Fruit fly (Drosophila melanogaster): ENCODE measurements around the gene alph.

alph gene

dm6 chr3R:29592139-29592814, 646 bp downstream of the alph start:
- TF ChIP-seq Rel (GFP tag; optimal IDR thresholded peaks at IDR 0.05): no peak
- peak; percentile 91 for TF ChIP-seq Rel (tag; optimal IDR thresholded peaks at IDR 0.05)
- no peak for TF ChIP-seq Vsx2 (GFP tag; optimal IDR thresholded peaks at IDR 0.05; ENCODE audit: partially characterized antibody)
- no peak for TF ChIP-seq dmrt93B (GFP tag; optimal IDR thresholded peaks at IDR 0.05)
- no peak for TF ChIP-seq pan (optimal IDR thresholded peaks at IDR 0.05)

- no peak for TF ChIP-seq tai (GFP tag; optimal IDR thresholded peaks at IDR 0.05)
These were observed 9.1 kb downstream of the alph start, which contains the start of gene CG7568 for dm6 chr3R:29600762-29601161. CG7568 (minus strand) TSS chr3R:29600862.

dm6 chr3R:29608177-29608576, 16.5 kb downstream of the alph start, which contains the start of gene Diedel2:
Diedel2 (plus strand) TSS chr3R:29608477.
- TF ChIP-seq Dif (GFP tag; optimal IDR thresholded peaks at IDR 0.05; ENCODE audit: partially characterized antibody): no peak
- no peak for TF ChIP-seq Rel (GFP tag; optimal IDR thresholded peaks at IDR 0.05)
- TF ChIP-seq Rel (tag; optimal IDR thresholded peaks at IDR 0.05): no peak
- no peak for TF ChIP-seq jim (GFP tag; optimal IDR thresholded peaks at IDR 0.05)
- no peak for TF ChIP-seq CrebA (GFP tag; optimal IDR thresholded peaks at IDR 0.05; ENCODE audit: borderline replicate concordance)
- no peak for TF ChIP-seq h (GFP tag; optimal IDR thresholded peaks at IDR 0.05)
- no peak for TF ChIP-seq Mio (GFP tag; optimal IDR thresholded peaks at IDR 0.05)
- no peak for TF ChIP-seq dmrt93B (GFP tag; optimal IDR thresholded peaks at IDR 0.05)
- no peak for TF ChIP-seq OdsH (GFP tag; optimal IDR thresholded peaks at IDR 0.05)
- no peak for TF ChIP-seq CG32264 (GFP tag; optimal IDR thresholded peaks at IDR 0.05)
- no peak for TF ChIP-seq sage (GFP tag; optimal IDR thresholded peaks at IDR 0.05)
- TF ChIP-seq woc (GFP tag; optimal IDR thresholded peaks at IDR 0.05): no peak
- TF ChIP-seq foxo (GFP tag; optimal IDR thresholded peaks at IDR 0.05): no peak
- no peak for TF ChIP-seq N (GFP tag; optimal IDR thresholded peaks at IDR 0.05)
- TF ChIP-seq rgr (GFP tag; optimal IDR thresholded peaks at IDR 0.05): no peak
- no peak for TF ChIP-seq Dfd (GFP tag; optimal IDR thresholded peaks at IDR 0.05)
- TF ChIP-seq dl (GFP tag; optimal IDR thresholded peaks at IDR 0.05; ENCODE audit: insufficient read depth in 1 of 2, partially characterized antibody in 2 of 2): no peak
- no peak for TF ChIP-seq Jra (GFP tag; optimal IDR thresholded peaks at IDR 0.05)
- no peak for TF ChIP-seq br (GFP tag; optimal IDR thresholded peaks at IDR 0.05)
- TF ChIP-seq sv (GFP tag; optimal IDR thresholded peaks at IDR 0.05): no peak

- no peak for TF ChIP-seq tai (GFP tag; optimal IDR thresholded peaks at IDR 0.05)
- no peak for TF ChIP-seq psq (GFP tag; optimal IDR thresholded peaks at IDR 0.05)
- TF ChIP-seq Hnf4 (GFP tag; optimal IDR thresholded peaks at IDR 0.05): no peak
- TF ChIP-seq lola (GFP tag; optimal IDR thresholded peaks at IDR 0.05): no peak
- TF ChIP-seq Dif (GFP tag; optimal IDR thresholded peaks at IDR 0.05; ENCODE audit: partially characterized antibody): no peak
- TF ChIP-seq sage (GFP tag; optimal IDR thresholded peaks at IDR 0.05): no peak
- TF ChIP-seq CG9705 (GFP tag; optimal IDR thresholded peaks at IDR 0.05): no peak
- TF ChIP-seq fru (GFP tag; optimal IDR thresholded peaks at IDR 0.05): no peak
- TF ChIP-seq Vsx2 (GFP tag; optimal IDR thresholded peaks at IDR 0.05; ENCODE audit: partially characterized antibody): no peak
- TF ChIP-seq rgr (GFP tag; optimal IDR thresholded peaks at IDR 0.05): no peak
- no peak for TF ChIP-seq h (GFP tag; optimal IDR thresholded peaks at IDR 0.05)
- TF ChIP-seq OdsH (GFP tag; optimal IDR thresholded peaks at IDR 0.05): no peak
- no peak for TF ChIP-seq Jra (GFP tag; optimal IDR thresholded peaks at IDR 0.05)
- TF ChIP-seq br (GFP tag; optimal IDR thresholded peaks at IDR 0.05): no peak
These were observed 19.3 kb downstream of the alph start for dm6 chr3R:29610958-29611357.

- TF ChIP-seq HLH106 (tag; optimal IDR thresholded peaks at IDR 0.05) (peak; percentile 59), OdsH (GFP tag; optimal IDR thresholded peaks at IDR 0.05) (peak; percentile 33), h (GFP tag; optimal IDR thresholded peaks at IDR 0.05) (peak; percentile 43), Dfd (GFP tag; optimal IDR thresholded peaks at IDR 0.05) (no peak), Hr83 (GFP tag; optimal IDR thresholded peaks at IDR 0.05; ENCODE audit: poor library complexity, severe bottlenecking) (no peak), foxo (GFP tag; optimal IDR thresholded peaks at IDR 0.05) (peak in 1 of 2 experiments; percentile 3), dmrt93B (GFP tag; optimal IDR thresholded peaks at IDR 0.05) (no peak), CrebA (GFP tag; optimal IDR thresholded peaks at IDR 0.05; ENCODE audit: borderline replicate concordance) (no peak), Sp1 (GFP tag; optimal IDR thresholded peaks at IDR 0.05) (peak; percentile 15), woc (GFP tag; optimal IDR thresholded peaks at IDR 0.05) (no peak), brk (GFP tag; optimal IDR thresholded peaks at IDR 0.05) (no peak), tai (GFP tag; optimal IDR thresholded peaks at IDR 0.05) (no peak), N (GFP tag; optimal IDR thresholded peaks at IDR 0.05) (no peak), rgr (GFP tag; optimal IDR thresholded peaks at IDR 0.05) (peak; percentile 30), GATAd (GFP tag; optimal IDR thresholded peaks at IDR 0.05) (no peak), usp (GFP tag; optimal IDR thresholded peaks at IDR 0.05) (no peak), CG9705 (GFP tag; optimal IDR thresholded peaks at IDR 0.05) (no peak), Jra (GFP tag; optimal IDR thresholded peaks at IDR 0.05) (no peak), dsf (GFP tag; optimal IDR thresholded peaks at IDR 0.05; ENCODE audit: borderline replicate concordance) (no peak), fru (GFP tag; optimal IDR thresholded peaks at IDR 0.05) (peak; percentile 4), sage (GFP tag; optimal IDR thresholded peaks at IDR 0.05) (no peak)
These were observed 25.6 kb downstream of the alph start for dm6 chr3R:29617197-29617596.

All from whole organism, wandering third instar larva.